Fruit fly (Drosophila melanogaster): ENCODE results near the gene Ncoa6.

Gene Ncoa6

DNA sequence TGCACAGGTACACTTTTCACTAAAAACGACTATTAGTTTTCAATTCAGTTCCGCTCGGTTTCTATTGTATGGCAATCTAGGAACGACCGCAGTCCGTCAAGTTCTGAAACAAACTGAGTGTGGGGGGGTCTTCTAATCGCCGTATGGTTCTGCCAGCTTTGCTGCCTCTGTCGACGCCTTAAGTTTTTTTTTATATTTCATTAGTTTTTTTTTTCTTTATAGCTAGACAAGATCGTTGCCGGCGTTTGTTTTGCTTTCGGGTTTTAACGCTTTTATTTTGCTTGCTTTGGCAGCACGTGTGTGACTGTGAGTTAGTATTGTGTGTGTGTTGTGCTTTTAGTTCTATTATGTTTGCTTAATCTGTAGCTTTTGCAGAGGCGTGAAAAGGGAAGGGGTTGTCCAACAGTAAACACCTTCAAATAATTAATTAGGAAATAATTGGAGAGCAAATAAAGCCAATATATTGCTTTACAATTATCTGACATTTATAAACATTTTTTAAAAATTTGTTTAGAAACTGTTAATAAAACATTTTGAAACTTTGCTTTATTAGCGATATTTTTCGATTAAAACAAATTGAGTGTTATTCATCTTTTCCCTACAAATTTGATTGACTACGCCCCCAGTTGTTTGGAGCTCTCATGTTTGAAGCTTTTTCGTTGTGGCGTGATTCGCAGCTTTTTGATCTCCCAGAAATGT lies 15.8 kb upstream of the Ncoa6 start, which contains the start of gene Acsf2 (continued):
- TF ChIP-seq CG15269 (tag; optimal IDR thresholded peaks at IDR 0.05) (peak; percentile 98), CG17186 (GFP tag; optimal IDR thresholded peaks at IDR 0.05) (no peak), CG17328 (GFP tag; IDR thresholded peaks at IDR 0.05) (peak; percentile 71), CG13123 (GFP tag; optimal IDR thresholded peaks at IDR 0.05) (peak; percentile 75), CG12236 (GFP tag; optimal IDR thresholded peaks at IDR 0.05) (peak; percentile 68), esg (GFP tag; conservative IDR thresholded peaks at IDR 0.05) (peak; percentile 93), CG1024 (GFP tag; IDR thresholded peaks at IDR 0.05) (no peak), Antp (GFP tag; optimal IDR thresholded peaks at IDR 0.05) (peak; percentile 90), Hsf (GFP tag; optimal IDR thresholded peaks at IDR 0.05) (peak; percentile 96), CG5180 (GFP tag; optimal IDR thresholded peaks at IDR 0.05) (peak; percentile 80), CG5245 (GFP tag; optimal IDR thresholded peaks at IDR 0.05) (peak; percentile 73), ems (GFP tag; optimal IDR thresholded peaks at IDR 0.05) (peak; percentile 92), CG6791 (GFP tag; IDR thresholded peaks at IDR 0.05; ENCODE audit: partially characterized antibody) (no peak), B-H1 (GFP tag; IDR thresholded peaks at IDR 0.05) (peak; percentile 88), CG9932 (GFP tag; IDR thresholded peaks at IDR 0.05) (peak; percentile 98), CG13624 (GFP tag; optimal IDR thresholded peaks at IDR 0.05) (peak; percentile 98), zen (tag; optimal IDR thresholded peaks at IDR 0.05) (peak; percentile 80), ro (GFP tag; IDR thresholded peaks at IDR 0.05) (peak; percentile 80), tgo (GFP tag; IDR thresholded peaks at IDR 0.05) (peak; percentile 96), NC2β (GFP tag; optimal IDR thresholded peaks at IDR 0.05) (peak; percentile 75), CG7963 (GFP tag; IDR thresholded peaks at IDR 0.05; ENCODE audit: partially characterized antibody) (no peak), Abd-B (GFP tag; optimal IDR thresholded peaks at IDR 0.05) (peak; percentile 97), her (GFP tag; optimal IDR thresholded peaks at IDR 0.05) (peak; percentile 92), CG12155 (GFP tag; optimal IDR thresholded peaks at IDR 0.05) (peak; percentile 97), CG6683 (GFP tag; optimal IDR thresholded peaks at IDR 0.05) (peak; percentile 95), bigmax (GFP tag; optimal IDR thresholded peaks at IDR 0.05) (no peak), CG1603 (tag; optimal IDR thresholded peaks at IDR 0.05) (peak; percentile 45), CG11093 (GFP tag; IDR thresholded peaks at IDR 0.05) (peak; percentile 87), chif (GFP tag; optimal IDR thresholded peaks at IDR 0.05) (peak; percentile 82 to 95), PHDP (tag; optimal IDR thresholded peaks at IDR 0.05) (peak; percentile 98), CG17829 (tag; optimal IDR thresholded peaks at IDR 0.05) (peak; percentile 89), CG11247 (GFP tag; IDR thresholded peaks at IDR 0.05) (peak; percentile 96), zen2 (GFP tag; IDR thresholded peaks at IDR 0.05; ENCODE audit: partially characterized antibody) (no peak), CG17802 (tag; optimal IDR thresholded peaks at IDR 0.05) (peak; percentile 8), nom (GFP tag; optimal IDR thresholded peaks at IDR 0.05) (no peak), CG15073 (GFP tag; optimal IDR thresholded peaks at IDR 0.05) (peak; percentile 27), BEAF-32 (GFP tag; optimal IDR thresholded peaks at IDR 0.05) (peak; percentile 29), kay (GFP tag; optimal IDR thresholded peaks at IDR 0.05) (peak; percentile 93), CG6813 (GFP tag; optimal IDR thresholded peaks at IDR 0.05) (peak; percentile 92), rib (GFP tag; IDR thresholded peaks at IDR 0.05) (peak; percentile 98), klu (GFP tag; IDR thresholded peaks at IDR 0.05) (peak; percentile 98), CG11696 (GFP tag; IDR thresholded peaks at IDR 0.05) (peak; percentile 84), Scr (GFP tag; IDR thresholded peaks at IDR 0.05; ENCODE audit: partially characterized antibody) (no peak), CG10565 (GFP tag; optimal IDR thresholded peaks at IDR 0.05) (no peak), org-1 (GFP tag; optimal IDR thresholded peaks at IDR 0.05) (peak; percentile 95), Lhr (GFP tag; optimal IDR thresholded peaks at IDR 0.05) (no peak), dmrt11E (tag; optimal IDR thresholded peaks at IDR 0.05) (no peak), aop (GFP tag; IDR thresholded peaks at IDR 0.05) (no peak), Ada2b (GFP tag; IDR thresholded peaks at IDR 0.05) (peak; percentile 95)

Data from whole organism, embryonic.